Fruit fly (Drosophila melanogaster) whole organism, embryonic: ENCODE measurements around the gene CG6966.

Experiments used
- ATbp ChIP-seq: fragments of 200-800 bp; sonication (Bioruptor generic); optimal IDR thresholded peaks from 2 replicates; lab custom pipeline; 2017; ENCODE audit warnings: missing biosample characterization, mild to moderate bottlenecking, missing genetic modification characterization, missing genetic modification reagents
- Blimp-1 ChIP-seq: fragments of 200-800 bp; sonication (Bioruptor generic); optimal IDR thresholded peaks from 3 replicates; lab custom pipeline; 2018; ENCODE audit warnings: missing biosample characterization, missing genetic modification characterization, mild to moderate bottlenecking, moderate library complexity, missing genetic modification reagents
- CG13123 ChIP-seq: fragments of 200-800 bp; sonication (Bioruptor generic); optimal IDR thresholded peaks from 2 replicates; lab custom pipeline; 2016; ENCODE audit warnings: missing biosample characterization, missing genetic modification characterization
- CG1529 ChIP-seq: fragments of 200-800 bp; sonication (Bioruptor generic); optimal IDR thresholded peaks from 3 replicates; lab custom pipeline; 2018; ENCODE audit warnings: missing biosample characterization, missing genetic modification characterization
- CG17802 ChIP-seq: fragments of 200-800 bp; sonication (Bioruptor generic); optimal IDR thresholded peaks from 2 replicates; lab custom pipeline; 2018; ENCODE audit warnings: missing biosample characterization, mild to moderate bottlenecking, missing genetic modification characterization, moderate library complexity
- CG4328 ChIP-seq: fragments of 200-800 bp; sonication (Bioruptor generic); optimal IDR thresholded peaks from 3 replicates; lab custom pipeline; 2017; ENCODE audit warnings: missing biosample characterization, missing genetic modification reagents, missing genetic modification characterization
- CG6854 ChIP-seq: fragments of 200-800 bp; sonication (Bioruptor generic); optimal IDR thresholded peaks from 3 replicates; lab custom pipeline; 2017; ENCODE audit warnings: missing biosample characterization, mild to moderate bottlenecking, missing genetic modification characterization
- ap ChIP-seq: fragments of 200-800 bp; sonication (Bioruptor generic); IDR thresholded peaks from 2 replicates; pipeline ENCODE4 v1.3.6; 2022; ENCODE audit warnings: missing biosample characterization, missing genetic modification characterization
- pb ChIP-seq: fragments of 200-800 bp; sonication (Bioruptor generic); optimal IDR thresholded peaks from 3 replicates; lab custom pipeline; 2016; ENCODE audit warnings: missing biosample characterization, missing genetic modification characterization

DNA sequence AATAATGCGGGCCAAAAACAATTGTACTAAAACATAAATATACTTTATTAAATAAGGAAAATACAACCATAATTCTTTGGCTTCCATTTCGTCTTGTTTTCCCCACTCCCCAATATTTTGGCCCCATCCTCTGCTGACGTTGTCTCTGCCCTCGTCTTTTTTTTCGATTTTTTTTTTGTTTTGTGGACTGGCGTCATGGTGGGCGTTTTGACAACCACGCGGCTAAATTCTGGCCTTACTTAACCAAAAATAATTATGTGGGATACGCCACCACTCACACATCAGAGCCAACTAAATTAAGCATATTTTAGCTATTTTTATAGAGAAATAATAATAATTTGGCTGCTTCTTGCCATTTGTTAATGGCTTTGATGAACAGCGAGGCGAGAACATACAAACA, 29.1 kb upstream of the CG6966 start:
- TF ChIP-seq CG4328 (peak; percentile 43), CG1529 (GFP tag; lab: Kevin White, UChicago) (no peak), pb (no peak), CG13123 (GFP tag; lab: Kevin White, UChicago) (no peak), ap (GFP tag; lab: Robert Waterston, UW) (no peak), Blimp-1 (GFP tag; lab: Kevin White, UChicago) (no peak), CG6854 (GFP tag; lab: Kevin White, UChicago) (no peak), CG17802 (no peak), ATbp (GFP tag; lab: Kevin White, UChicago) (no peak)
